Worm (Caenorhabditis elegans) whole organism, mixed stage, embryonic: Measurements from ENCODE around the gene F43G6.17.

ENCODE experiments used
- mab-5 ChIP-seq: fragments of 150-350 bp; optimal IDR thresholded peaks from 2 replicates; lab custom pipeline; 2014; ENCODE audit warnings: missing biosample characterization, missing genetic modification characterization
- nhr-76 ChIP-seq: sonication (generic microtip); optimal IDR thresholded peaks from 2 replicates; lab custom pipeline; 2017; ENCODE audit warnings: missing biosample characterization, missing genetic modification characterization
- pha-4 ChIP-seq: fragments of 150-350 bp; optimal IDR thresholded peaks from 2 replicates; lab custom pipeline; 2018; ENCODE audit warnings: missing biosample characterization, missing genetic modification reagents, missing genetic modification characterization

DNA sequence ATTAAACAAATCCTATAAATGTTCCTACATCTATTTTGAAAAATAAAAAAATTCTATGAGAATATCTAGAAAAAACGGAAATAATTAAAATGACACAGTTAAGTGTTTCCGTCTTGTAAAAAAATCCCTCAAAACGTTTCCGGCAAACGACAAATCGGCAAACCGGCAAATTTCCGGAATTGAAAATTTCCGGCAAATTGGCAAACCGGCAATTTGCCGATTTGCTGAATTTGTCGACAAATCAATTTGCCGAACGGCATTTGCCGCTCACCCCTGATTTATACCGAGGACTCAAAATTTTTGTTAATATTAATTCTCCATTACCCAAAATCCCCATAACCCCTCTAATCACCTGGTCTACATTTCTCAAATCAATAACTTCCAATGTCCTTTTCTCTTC lies 50.6 kb downstream of the F43G6.17 start:
- no peak for TF ChIP-seq mab-5 (tag; lab: Kevin White, UChicago)
- no peak for TF ChIP-seq pha-4 (tag; lab: Kevin White, UChicago)
- no peak for TF ChIP-seq nhr-76 (tag; lab: Kevin White, UChicago)
